Worm (Caenorhabditis elegans): Measurements from ENCODE around the gene srap-1.

The srap-1 gene

ce11 chrII:11181250-11181704, 21.7 kb upstream of the srap-1 start, which contains the start of gene bigr-1:
Gene bigr-1 (plus strand): TSS chrII:11181654.
- TF ChIP-seq ama-1 (optimal IDR thresholded peaks at IDR 0.05) = no peak
- no peak for TF ChIP-seq ama-1 (GFP tag; optimal IDR thresholded peaks at IDR 0.05)
- no peak for TF ChIP-seq ZK185.1 (tag; optimal IDR thresholded peaks at IDR 0.05; ENCODE audit: poor library complexity, severe bottlenecking)
- no peak for TF ChIP-seq cebp-1 (GFP tag; IDR thresholded peaks at IDR 0.05)
- TF ChIP-seq cebp-1 (tag; optimal IDR thresholded peaks at IDR 0.05) = peak; percentile 24
- TF ChIP-seq nhr-80 (tag; optimal IDR thresholded peaks at IDR 0.05) = peak; percentile 61

DNA sequence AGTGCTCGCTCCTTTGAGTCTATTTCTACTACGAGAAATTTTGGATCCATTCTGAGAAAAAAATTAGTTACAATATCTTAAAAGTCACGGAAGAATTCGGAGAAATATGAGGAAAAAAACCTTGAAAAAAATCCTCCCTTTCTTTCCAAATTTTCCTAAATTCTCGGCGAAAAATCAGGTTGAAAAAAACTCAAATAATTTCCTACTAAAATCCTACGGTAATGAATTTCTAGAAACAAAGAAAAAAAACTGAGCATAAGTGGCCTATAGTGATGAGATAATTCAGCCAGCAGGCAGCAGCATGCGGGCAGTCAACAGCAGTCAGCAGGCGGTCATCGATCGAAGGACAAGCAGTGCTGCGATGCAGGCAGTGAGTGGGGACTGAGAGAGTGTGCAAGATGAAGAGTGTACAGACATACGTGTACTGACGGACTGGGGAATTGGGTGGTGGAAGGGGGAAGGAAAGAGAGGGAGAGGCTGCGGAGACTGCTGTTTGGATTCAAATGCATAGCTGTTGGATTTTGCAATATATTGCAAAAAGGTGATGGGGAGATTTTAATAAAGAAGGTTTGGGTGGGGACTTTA, 18.2 kb upstream of the srap-1 start, which contains the start of gene lir-3:
Gene lir-3 (minus strand): TSS at position 51 of the 585 bp plus-strand sequence.
- TF ChIP-seq ekl-4 (GFP tag; IDR thresholded peaks at IDR 0.05) = no peak
- TF ChIP-seq tlf-1 (GFP tag; optimal IDR thresholded peaks at IDR 0.05) = no peak
- TF ChIP-seq ceh-27 (GFP tag; optimal IDR thresholded peaks at IDR 0.05) = no peak
- TF ChIP-seq snpc-4 (GFP tag; optimal IDR thresholded peaks at IDR 0.05) = no peak
- peak in 1 of 4 experiments; percentile 14 for TF ChIP-seq snpc-4 (tag; optimal IDR thresholded peaks at IDR 0.05)
- TF ChIP-seq nhr-80 (tag; optimal IDR thresholded peaks at IDR 0.05) = peak; percentile 30
- no peak for TF ChIP-seq nhr-90 (tag; optimal IDR thresholded peaks at IDR 0.05)
- TF ChIP-seq nhr-120 (GFP tag; IDR thresholded peaks at IDR 0.05) = no peak
- peak; percentile 19; the same call in 1 of the 2 replicates for TF ChIP-seq dox-1 (GFP tag; IDR thresholded peaks at IDR 0.05)
- TF ChIP-seq mcd-1 (GFP tag; IDR thresholded peaks at IDR 0.05) = peak; percentile 34; the same call in 1 of the 2 replicates
- peak; percentile 43 for TF ChIP-seq ZK185.1 (tag; optimal IDR thresholded peaks at IDR 0.05; ENCODE audit: poor library complexity, severe bottlenecking)
- TF ChIP-seq hmg-1.2 (GFP tag; IDR thresholded peaks at IDR 0.05) = peak; percentile 81
- 0 out of 2 replicates have a peak, but pooled peaks have one; percentile 11 for TF ChIP-seq nfyb-1 (GFP tag; IDR thresholded peaks at IDR 0.05)
- peak; percentile 78 for TF ChIP-seq zfh-2 (GFP tag; conservative IDR thresholded peaks at IDR 0.05)
- TF ChIP-seq lag-1 (GFP tag; IDR thresholded peaks at IDR 0.05) = no peak

DNA sequence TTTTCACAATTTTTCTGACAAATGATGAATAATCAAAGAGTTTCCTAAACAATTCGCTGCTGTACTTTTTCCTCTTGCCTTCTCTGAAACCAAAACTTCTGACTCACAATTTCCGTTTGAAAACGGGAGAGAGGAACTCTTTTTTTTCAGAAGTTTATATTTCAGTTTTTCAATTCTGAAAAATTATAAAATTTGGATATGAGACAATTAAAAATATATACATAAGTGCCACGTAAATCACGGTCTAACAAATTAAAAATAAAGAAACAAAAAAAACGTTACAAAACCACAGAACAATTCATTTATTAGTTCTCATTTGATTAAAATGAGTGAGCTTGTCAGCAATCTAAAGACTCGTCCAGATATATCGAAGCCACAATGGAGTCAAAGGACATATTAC, 17.3 kb upstream of the srap-1 start, which contains the start of gene sfxn-1.2:
Gene sfxn-1.2 (plus strand): TSS at position 301 of the 400 bp plus-strand sequence.
- TF ChIP-seq somi-1 (GFP tag; optimal IDR thresholded peaks at IDR 0.05) = no peak
- no peak for TF ChIP-seq dox-1 (GFP tag; IDR thresholded peaks at IDR 0.05)
- TF ChIP-seq cebp-1 (GFP tag; IDR thresholded peaks at IDR 0.05) = no peak
- TF ChIP-seq cebp-1 (tag; optimal IDR thresholded peaks at IDR 0.05) = no peak
- no peak for TF ChIP-seq dpl-1 (GFP tag; optimal IDR thresholded peaks at IDR 0.05)
- TF ChIP-seq atf-7 (tag; optimal IDR thresholded peaks at IDR 0.05) = no peak
- TF ChIP-seq C17E4.6 (GFP tag; IDR thresholded peaks at IDR 0.05) = no peak
- TF ChIP-seq madf-3 (GFP tag; IDR thresholded peaks at IDR 0.05) = no peak
- TF ChIP-seq attf-3 (GFP tag; conservative IDR thresholded peaks at IDR 0.05) = no peak
- no peak for TF ChIP-seq efl-1 (GFP tag; optimal IDR thresholded peaks at IDR 0.05)
- no peak for TF ChIP-seq hmg-20 (GFP tag; IDR thresholded peaks at IDR 0.05)
- no peak for TF ChIP-seq attf-6 (GFP tag; IDR thresholded peaks at IDR 0.05)
- no peak for TF ChIP-seq tbp1 (GFP tag; optimal IDR thresholded peaks at IDR 0.05)
- TF ChIP-seq unc-130 (GFP tag; optimal IDR thresholded peaks at IDR 0.05) = no peak
- no peak for TF ChIP-seq ztf-18 (tag; optimal IDR thresholded peaks at IDR 0.05)
- no peak for TF ChIP-seq F57A8.1 (GFP tag; optimal IDR thresholded peaks at IDR 0.05)
- no peak for TF ChIP-seq lin-40 (tag; optimal IDR thresholded peaks at IDR 0.05)
- no peak for TF ChIP-seq unc-62 (GFP tag; optimal IDR thresholded peaks at IDR 0.05)
- no peak for TF ChIP-seq tbx-9 (tag; optimal IDR thresholded peaks at IDR 0.05; ENCODE audit: borderline replicate concordance)
- TF ChIP-seq madf-8 (GFP tag; conservative IDR thresholded peaks at IDR 0.05) = no peak

Measured in whole organism, young adult.